Worm (Caenorhabditis elegans): ENCODE results near the gene sel-12.

- TF ChIP-seq mep-1 (tag; optimal IDR thresholded peaks at IDR 0.05) (no peak), unc-39 (tag; optimal IDR thresholded peaks at IDR 0.05) (no peak), lsy-2 (tag; optimal IDR thresholded peaks at IDR 0.05) (no peak), elt-3 (tag; optimal IDR thresholded peaks at IDR 0.05) (no peak), lin-32 (GFP tag; optimal IDR thresholded peaks at IDR 0.05) (no peak)
Observed at ce11 chrX:957581-957980, 41.9 kb downstream of the sel-12 start, which contains the start of gene chil-10.
